Fruit fly (Drosophila melanogaster): Measurements from ENCODE around the gene CG1792.
A peak's percentile ranks its signal among the peaks of the same experiment; 100 is the strongest.

Gene CG1792

dm6 chr3R:31607287-31607849 lies 8.7 kb upstream of the CG1792 start (continued):
- no peak for TF ChIP-seq mld (GFP tag; IDR thresholded peaks at IDR 0.05; ENCODE audit: partially characterized antibody)
- no peak for TF ChIP-seq CG2712 (tag; optimal IDR thresholded peaks at IDR 0.05)
- TF ChIP-seq CTCF (GFP tag; optimal IDR thresholded peaks at IDR 0.05) = no peak
- TF ChIP-seq ac (GFP tag; optimal IDR thresholded peaks at IDR 0.05) = peak; percentile 26
- TF ChIP-seq CG31224 (GFP tag; IDR thresholded peaks at IDR 0.05) = no peak
- TF ChIP-seq Xbp1 (GFP tag; optimal IDR thresholded peaks at IDR 0.05) = no peak
- no peak for TF ChIP-seq CG13296 (GFP tag; optimal IDR thresholded peaks at IDR 0.05)
- TF ChIP-seq CG9797 (GFP tag; optimal IDR thresholded peaks at IDR 0.05) = no peak

DNA sequence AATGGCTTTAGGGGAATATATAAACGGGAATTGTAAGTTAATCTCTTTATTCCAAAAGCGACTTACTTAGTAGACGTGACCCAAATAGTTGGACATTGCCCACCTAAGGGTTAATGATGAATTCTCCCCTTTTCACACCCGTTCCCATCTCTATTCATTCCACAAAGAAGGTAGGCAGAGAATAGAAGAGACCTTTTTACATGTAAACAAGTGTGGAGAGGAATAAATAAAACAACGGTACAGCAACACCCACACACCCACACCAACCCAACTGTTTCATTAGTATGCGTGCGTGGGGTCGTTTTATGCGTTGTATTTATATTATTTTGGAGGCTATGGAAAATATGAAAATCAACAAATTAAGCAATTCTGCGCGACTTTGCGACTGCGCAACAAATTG lies 8.1 kb upstream of the CG1792 start:
- TF ChIP-seq odd (GFP tag; optimal IDR thresholded peaks at IDR 0.05) (no peak), CG2712 (tag; optimal IDR thresholded peaks at IDR 0.05) (no peak), NC2α (GFP tag; optimal IDR thresholded peaks at IDR 0.05) (no peak), Fer3 (tag; optimal IDR thresholded peaks at IDR 0.05) (no peak), cwo (GFP tag; optimal IDR thresholded peaks at IDR 0.05) (peak; percentile 30), fd3F (GFP tag; optimal IDR thresholded peaks at IDR 0.05) (no peak), CTCF (GFP tag; optimal IDR thresholded peaks at IDR 0.05) (no peak), CG2678 (tag; optimal IDR thresholded peaks at IDR 0.05) (peak; percentile 17), Hr78 (GFP tag; optimal IDR thresholded peaks at IDR 0.05) (peak in 1 of 2 experiments; percentile 31), Ssrp (tag; optimal IDR thresholded peaks at IDR 0.05) (no peak), Hmr (GFP tag; optimal IDR thresholded peaks at IDR 0.05) (peak; percentile 30), slp2 (GFP tag; optimal IDR thresholded peaks at IDR 0.05) (no peak), CG2120 (GFP tag; optimal IDR thresholded peaks at IDR 0.05) (peak; percentile 28), Asciz (GFP tag; optimal IDR thresholded peaks at IDR 0.05) (peak; percentile 43), bbx (GFP tag; IDR thresholded peaks at IDR 0.05; ENCODE audit: partially characterized antibody) (no peak), run (tag; optimal IDR thresholded peaks at IDR 0.05) (no peak), CG30431 (GFP tag; optimal IDR thresholded peaks at IDR 0.05) (no peak), CG31365 (tag; optimal IDR thresholded peaks at IDR 0.05) (no peak), CG13296 (GFP tag; optimal IDR thresholded peaks at IDR 0.05) (peak; percentile 29), Jarid2 (GFP tag; optimal IDR thresholded peaks at IDR 0.05) (no peak), CG11247 (GFP tag; IDR thresholded peaks at IDR 0.05) (no peak), twi (tag; optimal IDR thresholded peaks at IDR 0.05) (no peak), Sry-δ (GFP tag; optimal IDR thresholded peaks at IDR 0.05) (no peak), CG8290 (GFP tag; optimal IDR thresholded peaks at IDR 0.05) (no peak), CG8290 (tag; optimal IDR thresholded peaks at IDR 0.05) (peak in 1 of 2 experiments; percentile 17), Gsc (GFP tag; IDR thresholded peaks at IDR 0.05) (no peak), MTF-1 (GFP tag; optimal IDR thresholded peaks at IDR 0.05; ENCODE audit: borderline replicate concordance) (peak; percentile 38), CG18619 (GFP tag; optimal IDR thresholded peaks at IDR 0.05) (peak; percentile 8), CG13894 (tag; optimal IDR thresholded peaks at IDR 0.05) (peak; percentile 20), abd-A (tag; optimal IDR thresholded peaks at IDR 0.05) (peak; percentile 39), jigr1 (GFP tag; IDR thresholded peaks at IDR 0.05) (no peak), eve (GFP tag; optimal IDR thresholded peaks at IDR 0.05) (peak in 1 of 2 experiments; percentile 53), CG13123 (GFP tag; optimal IDR thresholded peaks at IDR 0.05) (no peak), Kr (GFP tag; optimal IDR thresholded peaks at IDR 0.05) (peak; percentile 43), Tbp (GFP tag; optimal IDR thresholded peaks at IDR 0.05) (no peak), HHEX (GFP tag; optimal IDR thresholded peaks at IDR 0.05) (no peak), H15 (GFP tag; IDR thresholded peaks at IDR 0.05) (no peak), CG12104 (GFP tag; optimal IDR thresholded peaks at IDR 0.05) (peak; percentile 21), ATbp (GFP tag; optimal IDR thresholded peaks at IDR 0.05) (peak; percentile 45), Pdp1 (GFP tag; optimal IDR thresholded peaks at IDR 0.05) (no peak), Med (GFP tag) (peak; percentile 88), CG4328 (GFP tag; optimal IDR thresholded peaks at IDR 0.05) (peak; percentile 14), CG17912 (GFP tag; optimal IDR thresholded peaks at IDR 0.05) (peak; percentile 51)

Measured in whole organism, embryonic.